Worm (Caenorhabditis elegans) whole organism, L2 larva: ENCODE results near the gene tsp-14.

Experiments used
- C34F6.9 ChIP-seq: fragments of 150-350 bp; optimal IDR thresholded peaks from 2 replicates; lab custom pipeline; 2014; ENCODE audit warnings: missing biosample characterization, missing genetic modification characterization
- F13H6.1 ChIP-seq: sonication (generic microtip); optimal IDR thresholded peaks from 2 replicates; lab custom pipeline; 2016; ENCODE audit warnings: missing genetic modification characterization, missing compliant biosample characterization
- ZK546.5 ChIP-seq: sonication (generic microtip); optimal IDR thresholded peaks from 2 replicates; lab custom pipeline; 2017; ENCODE audit warnings: missing biosample characterization, missing genetic modification characterization
- alr-1 ChIP-seq: fragments of 150-350 bp; optimal IDR thresholded peaks from 2 replicates; lab custom pipeline; 2014; ENCODE audit warnings: missing biosample characterization, missing genetic modification characterization
- aly-2 ChIP-seq: fragments of 150-350 bp; optimal IDR thresholded peaks from 2 replicates; lab custom pipeline; 2014; ENCODE audit warnings: missing biosample characterization, missing genetic modification characterization
- ama-1 ChIP-seq: fragments of 150-350 bp; optimal IDR thresholded peaks from 2 replicates; lab custom pipeline; 2018; ENCODE audit warnings: inconsistent platforms
- blmp-1 ChIP-seq: sonication (generic microtip); optimal IDR thresholded peaks from 2 replicates; lab custom pipeline; 2017; ENCODE audit warnings: missing genetic modification characterization, mild to moderate bottlenecking, missing compliant biosample characterization, antibody characterized with exemption, moderate library complexity; ENCODE audit not compliant: insufficient read depth
- crh-2 ChIP-seq: sonication (generic microtip); optimal IDR thresholded peaks from 2 replicates; lab custom pipeline; 2017; ENCODE audit warnings: missing biosample characterization, missing genetic modification characterization
- elt-1 ChIP-seq: fragments of 150-350 bp; optimal IDR thresholded peaks from 2 replicates; lab custom pipeline; 2014; ENCODE audit warnings: missing biosample characterization, missing genetic modification characterization
- fos-1 ChIP-seq: fragments of 150-350 bp; optimal IDR thresholded peaks from 2 replicates; lab custom pipeline; 2014; ENCODE audit warnings: missing biosample characterization, missing genetic modification characterization
- gmeb-1 ChIP-seq: fragments of 150-350 bp; optimal IDR thresholded peaks from 2 replicates; lab custom pipeline; 2014; ENCODE audit warnings: missing biosample characterization, missing genetic modification characterization
- lin-39 ChIP-seq: fragments of 150-350 bp; optimal IDR thresholded peaks from 2 replicates; lab custom pipeline; 2014; ENCODE audit warnings: missing biosample characterization, missing genetic modification reagents, missing genetic modification characterization
- mbf-1 ChIP-seq: sonication (generic microtip); optimal IDR thresholded peaks from 2 replicates; lab custom pipeline; 2017; ENCODE audit warnings: missing biosample characterization, missing genetic modification characterization
- mdl-1 ChIP-seq, 2 experiments: fragments of 150-350 bp in 1 of 2; sonication (generic microtip) in 1 of 2; optimal IDR thresholded peaks; 2 replicates each; lab custom pipeline; 2017; ENCODE audit warnings: missing biosample characterization in 2 of 2, missing genetic modification characterization in 2 of 2
- nhr-11 ChIP-seq: fragments of 150-350 bp; optimal IDR thresholded peaks from 2 replicates; lab custom pipeline; 2014; ENCODE audit warnings: missing biosample characterization, missing genetic modification characterization
- nhr-129 ChIP-seq: fragments of 150-350 bp; optimal IDR thresholded peaks from 2 replicates; lab custom pipeline; 2014; ENCODE audit warnings: missing biosample characterization, missing genetic modification characterization
- nhr-21 ChIP-seq: fragments of 150-350 bp; optimal IDR thresholded peaks from 2 replicates; lab custom pipeline; 2014; ENCODE audit warnings: missing biosample characterization, missing genetic modification characterization
- nhr-23 ChIP-seq: fragments of 150-350 bp; optimal IDR thresholded peaks from 2 replicates; lab custom pipeline; 2014; ENCODE audit warnings: missing biosample characterization, missing genetic modification reagents, missing genetic modification characterization
- nhr-237 ChIP-seq: fragments of 150-350 bp; optimal IDR thresholded peaks from 2 replicates; lab custom pipeline; 2014; ENCODE audit warnings: missing biosample characterization, missing genetic modification characterization
- nhr-6 ChIP-seq: fragments of 150-350 bp; optimal IDR thresholded peaks from 2 replicates; lab custom pipeline; 2014; ENCODE audit warnings: missing biosample characterization, missing genetic modification characterization
- nhr-77 ChIP-seq: fragments of 150-350 bp; optimal IDR thresholded peaks from 2 replicates; lab custom pipeline; 2014; ENCODE audit warnings: missing biosample characterization, missing genetic modification characterization
- peb-1 ChIP-seq: fragments of 150-350 bp; optimal IDR thresholded peaks from 2 replicates; lab custom pipeline; 2014; ENCODE audit warnings: missing biosample characterization, missing genetic modification characterization
- sem-4 ChIP-seq: fragments of 150-350 bp; optimal IDR thresholded peaks from 2 replicates; lab custom pipeline; 2014; ENCODE audit warnings: missing biosample characterization, missing genetic modification reagents, missing genetic modification characterization
- skn-1 ChIP-seq: sonication (generic microtip); optimal IDR thresholded peaks from 2 replicates; lab custom pipeline; 2017; ENCODE audit warnings: missing biosample characterization, missing genetic modification characterization
- sma-3 ChIP-seq: sonication (generic microtip); optimal IDR thresholded peaks from 2 replicates; lab custom pipeline; 2016; ENCODE audit warnings: missing genetic modification reagents, missing genetic modification characterization, missing compliant biosample characterization
- sma-9 ChIP-seq, 2 experiments: fragments of 150-350 bp in 1 of 2; sonication (generic microtip) in 1 of 2; optimal IDR thresholded peaks; 2 replicates each; lab custom pipeline; 2014 to 2016; ENCODE audit warnings: missing genetic modification characterization in 2 of 2, mild to moderate bottlenecking in 1 of 2, missing biosample characterization in 1 of 2, missing compliant biosample characterization in 1 of 2, missing genetic modification reagents in 1 of 2, moderate library complexity in 1 of 2
- snpc-4 ChIP-seq: fragments of 150-350 bp; optimal IDR thresholded peaks from 2 replicates; lab custom pipeline; 2014; ENCODE audit warnings: missing biosample characterization, missing genetic modification characterization
- unc-39 ChIP-seq: fragments of 150-350 bp; optimal IDR thresholded peaks from 2 replicates; lab custom pipeline; 2014; ENCODE audit warnings: missing biosample characterization, missing genetic modification characterization

tsp-14 gene

DNA sequence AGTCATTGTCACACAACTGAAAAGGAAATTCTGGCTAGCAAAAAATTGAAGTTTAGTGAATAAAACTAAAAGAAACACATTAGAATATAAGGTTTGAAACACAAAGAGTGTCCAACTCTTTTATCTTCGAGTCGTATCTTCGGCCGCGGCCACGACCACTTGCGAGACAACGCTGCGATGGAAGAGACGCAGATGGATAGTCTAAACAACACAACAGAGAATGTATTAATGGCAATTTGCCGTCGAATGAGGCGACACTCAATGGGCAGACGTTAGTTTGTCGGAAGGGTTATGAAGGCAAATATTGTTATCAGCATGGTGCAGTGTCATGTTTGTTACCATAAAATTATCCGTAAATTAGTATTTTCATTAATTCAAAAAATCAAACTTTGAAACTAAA is 23.7 kb downstream of the tsp-14 start, which contains the start of gene F39C12.1:
Gene F39C12.1, minus strand, starts transcription at position 136 of the 400 bp plus-strand sequence.
- TF ChIP-seq crh-2 (tag; lab: Kevin White, UChicago) (peak; percentile 73), nhr-237 (tag; lab: Kevin White, UChicago) (no peak), sma-9 (GFP tag; optimal IDR thresholded peaks at IDR 0.05; lab: Kevin White, UChicago) (peak; percentile 62), sma-9 (tag; optimal IDR thresholded peaks at IDR 0.05; lab: Kevin White, UChicago) (no peak), gmeb-1 (no peak), fos-1 (tag; lab: Kevin White, UChicago) (peak; percentile 89), sma-3 (GFP tag; lab: Kevin White, UChicago) (peak; percentile 0), C34F6.9 (tag; lab: Kevin White, UChicago) (peak; percentile 55), nhr-129 (tag; lab: Kevin White, UChicago) (peak; percentile 32), aly-2 (tag; lab: Kevin White, UChicago) (no peak)

DNA sequence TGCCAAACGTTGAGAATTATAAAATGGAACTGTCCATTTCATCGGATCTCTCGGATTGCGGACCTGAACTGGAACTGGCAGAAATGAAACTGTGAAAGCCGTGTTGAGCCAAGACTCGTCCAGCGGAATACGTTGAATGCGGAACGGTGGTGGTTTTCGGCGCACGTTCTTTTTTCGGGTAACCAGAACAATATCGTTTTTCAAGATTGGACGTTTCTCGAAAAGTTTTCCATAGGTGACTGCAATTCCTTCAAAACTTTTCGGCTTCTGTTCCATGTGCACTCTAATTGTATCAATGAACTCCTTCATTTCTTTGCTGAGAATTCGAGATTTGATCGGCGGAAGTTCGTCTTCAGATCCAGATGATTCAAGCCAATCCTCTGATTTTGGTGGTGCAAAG is 32.0 kb downstream of the tsp-14 start:
- TF ChIP-seq sma-9 (GFP tag; optimal IDR thresholded peaks at IDR 0.05; lab: Kevin White, UChicago) (no peak), sma-9 (tag; optimal IDR thresholded peaks at IDR 0.05; lab: Kevin White, UChicago) (no peak), skn-1 (tag; lab: Kevin White, UChicago) (no peak), nhr-23 (no peak), nhr-21 (no peak), gmeb-1 (no peak), mbf-1 (no peak), unc-39 (tag; lab: Kevin White, UChicago) (no peak)

DNA sequence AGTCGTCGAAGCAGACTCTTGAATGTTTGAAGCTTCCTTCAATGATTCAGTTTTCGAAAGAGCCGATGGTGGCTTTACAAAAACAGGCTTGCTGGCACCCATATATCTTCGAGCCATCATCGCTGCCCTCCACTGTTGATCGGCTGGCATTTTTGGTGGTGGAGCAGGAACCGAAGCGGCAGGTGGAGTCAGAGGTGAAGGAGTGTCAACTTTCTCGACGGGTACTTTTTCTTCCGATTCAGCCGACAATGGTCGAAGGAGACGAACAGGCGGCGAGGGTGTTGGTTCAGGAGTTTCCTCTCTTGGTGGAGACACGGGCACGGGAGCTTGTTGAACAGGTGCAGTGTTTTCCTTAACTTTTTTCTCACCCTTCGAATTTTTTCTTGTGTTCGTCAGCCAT is 34.5 kb downstream of the tsp-14 start:
- no peak for TF ChIP-seq sem-4 (tag; lab: Kevin White, UChicago)
- TF ChIP-seq crh-2 (tag; lab: Kevin White, UChicago) = no peak

DNA sequence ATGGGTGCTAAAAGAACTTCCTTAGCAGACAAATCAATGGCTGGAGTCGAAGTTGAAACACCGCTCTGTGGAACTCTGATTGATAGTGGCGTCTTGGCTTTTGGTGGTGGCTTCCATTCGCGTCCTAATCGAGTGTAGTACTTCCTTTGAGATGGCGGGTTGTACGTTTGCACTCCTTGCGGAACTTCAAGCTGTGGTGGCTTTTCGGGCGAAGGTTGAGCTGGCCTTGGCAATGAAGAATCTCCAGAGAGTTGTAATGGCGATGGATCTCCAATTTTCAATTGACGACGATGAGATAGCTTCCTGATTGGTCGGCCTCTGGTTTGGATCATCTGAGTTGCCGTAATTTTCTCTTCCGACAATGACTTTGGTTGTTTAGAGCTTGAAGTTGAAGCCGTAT is 36.1 kb downstream of the tsp-14 start:
- TF ChIP-seq C34F6.9 (tag; lab: Kevin White, UChicago) (no peak), nhr-11 (tag; lab: Kevin White, UChicago) (no peak), snpc-4 (no peak), alr-1 (no peak), elt-1 (tag; lab: Kevin White, UChicago) (no peak), sma-9 (GFP tag; optimal IDR thresholded peaks at IDR 0.05; lab: Kevin White, UChicago) (no peak), sma-9 (tag; optimal IDR thresholded peaks at IDR 0.05; lab: Kevin White, UChicago) (no peak), nhr-21 (no peak), F13H6.1 (no peak), mdl-1 (tag; optimal IDR thresholded peaks at IDR 0.05; lab: Kevin White, UChicago) (no peak), fos-1 (tag; lab: Kevin White, UChicago) (no peak), nhr-77 (tag; lab: Kevin White, UChicago) (no peak), nhr-6 (no peak), ama-1 (lab: Kevin White, UChicago) (no peak), blmp-1 (no peak), lin-39 (no peak), peb-1 (no peak)

DNA sequence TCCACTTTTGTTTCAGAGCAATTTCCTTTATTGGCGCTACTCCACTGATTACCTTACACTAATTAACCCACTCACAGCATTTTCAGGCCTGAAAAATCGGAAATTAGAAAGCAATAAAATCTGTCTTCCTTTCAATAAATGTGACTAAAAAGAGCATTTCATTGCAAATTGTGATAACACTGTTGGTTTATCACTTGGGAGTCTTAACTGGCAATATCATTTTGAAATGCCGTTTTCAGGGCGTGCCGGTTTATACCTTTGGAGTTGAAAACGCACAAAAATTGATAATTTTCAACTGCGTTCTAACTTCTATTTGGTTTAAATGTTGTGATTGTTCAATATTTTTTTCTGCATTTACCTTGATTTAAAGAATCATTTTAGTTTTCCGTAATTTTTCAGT is 54.5 kb downstream of the tsp-14 start, which contains the start of gene R08E3.1:
Gene R08E3.1, plus strand, starts transcription at position 386 of the 400 bp plus-strand sequence.
- TF ChIP-seq crh-2 (tag; lab: Kevin White, UChicago) (peak; percentile 9), fos-1 (tag; lab: Kevin White, UChicago) (peak; percentile 92), nhr-129 (tag; lab: Kevin White, UChicago) (no peak)
- TF ChIP-seq, all 48 proteins: peak for 2

DNA sequence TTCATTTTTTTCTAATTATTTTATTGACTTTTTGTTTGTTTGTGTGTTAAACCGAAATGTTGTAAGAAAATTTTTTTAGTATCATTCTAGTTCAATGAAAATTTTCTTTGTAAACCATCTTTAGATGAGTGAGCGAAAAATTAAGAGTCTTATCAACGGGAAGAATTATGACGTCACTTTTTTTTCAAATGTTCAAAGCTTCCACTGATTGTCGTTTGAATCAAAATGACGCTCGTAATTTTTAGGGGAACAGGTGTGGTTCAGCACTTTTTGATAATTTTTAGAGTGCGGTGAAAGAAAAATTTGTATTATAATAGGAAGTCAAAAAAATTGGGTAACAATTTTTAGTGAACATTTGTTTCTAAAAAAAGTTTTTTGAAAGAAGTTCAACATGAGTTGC is 55.2 kb downstream of the tsp-14 start:
- no peak for TF ChIP-seq lin-39
- no peak for TF ChIP-seq ZK546.5 (tag; lab: Kevin White, UChicago)
- peak; percentile 19 for TF ChIP-seq crh-2 (tag; lab: Kevin White, UChicago)
- no peak for TF ChIP-seq snpc-4
- peak; percentile 86 for TF ChIP-seq fos-1 (tag; lab: Kevin White, UChicago)

DNA sequence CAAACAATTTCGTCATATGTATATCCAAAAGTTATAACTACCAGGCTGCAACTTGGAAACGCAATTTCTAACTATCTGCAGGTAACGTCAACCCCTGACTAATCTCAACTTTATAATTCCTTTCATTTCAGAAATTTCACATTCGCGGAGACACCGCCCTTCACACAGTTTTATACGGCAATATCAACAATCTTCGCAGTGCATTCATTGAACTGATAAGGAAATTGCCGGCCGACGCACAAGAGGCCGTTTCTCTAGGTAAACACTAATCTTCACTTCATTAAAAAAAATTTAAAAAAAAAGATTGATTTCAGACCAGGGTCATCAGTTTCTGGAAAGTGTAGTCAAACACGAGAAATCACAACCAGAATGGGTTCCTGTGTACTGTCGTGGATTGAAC is 57.9 kb downstream of the tsp-14 start:
- TF ChIP-seq fos-1 (tag; lab: Kevin White, UChicago) = peak; percentile 89
- TF ChIP-seq sma-9 (GFP tag; optimal IDR thresholded peaks at IDR 0.05; lab: Kevin White, UChicago) = peak; percentile 43
- no peak for TF ChIP-seq sma-9 (tag; optimal IDR thresholded peaks at IDR 0.05; lab: Kevin White, UChicago)
- no peak for TF ChIP-seq sma-3 (GFP tag; lab: Kevin White, UChicago)
- no peak for TF ChIP-seq mdl-1 (tag; optimal IDR thresholded peaks at IDR 0.05; lab: Kevin White, UChicago)
- no peak for TF ChIP-seq nhr-21
- TF ChIP-seq crh-2 (tag; lab: Kevin White, UChicago) = peak; percentile 39
